Worm (Caenorhabditis elegans) whole organism, L2 larva: ENCODE measurements around the gene F26A1.4.

ENCODE experiments used
- blmp-1 ChIP-seq: sonication (generic microtip); optimal IDR thresholded peaks from 2 replicates; lab custom pipeline; 2017; ENCODE audit warnings: missing genetic modification characterization, mild to moderate bottlenecking, missing compliant biosample characterization, antibody characterized with exemption, moderate library complexity; ENCODE audit not compliant: insufficient read depth
- dmd-4 ChIP-seq: sonication (generic microtip); optimal IDR thresholded peaks from 2 replicates; lab custom pipeline; 2017; ENCODE audit warnings: missing biosample characterization, missing genetic modification characterization
- egl-27 ChIP-seq: sonication (generic microtip); optimal IDR thresholded peaks from 3 replicates; lab custom pipeline; 2017; ENCODE audit warnings: missing biosample characterization, missing genetic modification reagents, missing genetic modification characterization
- elt-1 ChIP-seq: fragments of 150-350 bp; optimal IDR thresholded peaks from 2 replicates; lab custom pipeline; 2014; ENCODE audit warnings: missing biosample characterization, missing genetic modification characterization
- elt-3 ChIP-seq: sonication (generic microtip); optimal IDR thresholded peaks from 2 replicates; lab custom pipeline; 2017; ENCODE audit warnings: missing biosample characterization, missing genetic modification characterization
- lsy-2 ChIP-seq, 2 experiments: fragments of 150-350 bp in 1 of 2; sonication (generic microtip) in 1 of 2; optimal IDR thresholded peaks; 2 replicates each; lab custom pipeline; 2014 to 2017; ENCODE audit warnings: missing biosample characterization in 2 of 2, missing genetic modification characterization in 2 of 2
- mbf-1 ChIP-seq: sonication (generic microtip); optimal IDR thresholded peaks from 2 replicates; lab custom pipeline; 2017; ENCODE audit warnings: missing biosample characterization, missing genetic modification characterization
- nhr-11 ChIP-seq: fragments of 150-350 bp; optimal IDR thresholded peaks from 2 replicates; lab custom pipeline; 2014; ENCODE audit warnings: missing biosample characterization, missing genetic modification characterization
- nhr-21 ChIP-seq: fragments of 150-350 bp; optimal IDR thresholded peaks from 2 replicates; lab custom pipeline; 2014; ENCODE audit warnings: missing biosample characterization, missing genetic modification characterization

ce11 chrIII:4856992-4857391 is 39.7 kb downstream of the F26A1.4 start:
- no peak for TF ChIP-seq lsy-2 (tag; optimal IDR thresholded peaks at IDR 0.05; lab: Kevin White, UChicago)
- TF ChIP-seq nhr-11 (tag; lab: Kevin White, UChicago), result no peak
- TF ChIP-seq nhr-21 (tag; lab: Kevin White, UChicago), result no peak
- TF ChIP-seq mbf-1 (tag; lab: Kevin White, UChicago), result no peak
- no peak for TF ChIP-seq elt-1 (tag; lab: Kevin White, UChicago)
- no peak for TF ChIP-seq dmd-4
- no peak for TF ChIP-seq elt-3 (tag; lab: Kevin White, UChicago)
- TF ChIP-seq blmp-1 (tag; lab: Kevin White, UChicago), result no peak
- TF ChIP-seq egl-27 (tag; lab: Kevin White, UChicago), result no peak
